Fruit fly (Drosophila melanogaster): ENCODE measurements around the gene RpS9.

Gene RpS9

DNA sequence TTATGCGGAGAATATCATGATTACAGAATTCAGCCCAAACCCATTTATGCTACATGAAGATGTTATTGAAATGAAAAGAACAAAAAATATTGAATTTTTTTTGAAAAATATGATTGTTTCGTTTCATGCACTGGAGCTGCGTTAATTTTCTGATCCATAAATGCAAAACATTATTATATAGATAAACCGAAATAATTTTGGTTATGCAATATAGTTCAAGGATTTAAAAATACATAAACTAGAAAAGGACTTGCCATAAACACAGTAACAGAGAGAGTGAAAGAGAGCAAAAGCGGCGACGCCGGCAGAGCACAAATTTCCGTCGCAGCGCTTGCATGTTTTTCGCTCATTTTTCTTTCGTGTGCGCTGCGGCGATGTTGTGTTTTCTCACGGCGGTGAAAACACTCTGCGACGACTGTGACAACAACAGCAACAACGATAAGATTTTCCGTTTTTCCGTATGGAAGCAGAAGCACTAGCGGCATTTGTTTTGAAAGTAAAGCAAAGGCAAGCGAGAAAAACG lies 49.0 kb downstream of the RpS9 start (continued):
- TF ChIP-seq Sox102F (GFP tag; optimal IDR thresholded peaks at IDR 0.05) (peak; percentile 89), lz (GFP tag; optimal IDR thresholded peaks at IDR 0.05) (peak; percentile 90), CG11902 (GFP tag; optimal IDR thresholded peaks at IDR 0.05) (peak; percentile 59), ss (GFP tag; optimal IDR thresholded peaks at IDR 0.05) (peak; percentile 66 to 84), Gug (GFP tag; IDR thresholded peaks at IDR 0.05) (peak; percentile 87), Hr4 (GFP tag; optimal IDR thresholded peaks at IDR 0.05) (peak; percentile 96), CG7368 (GFP tag; optimal IDR thresholded peaks at IDR 0.05) (peak; percentile 80), spab (GFP tag; optimal IDR thresholded peaks at IDR 0.05) (peak; percentile 85), CG6792 (GFP tag; optimal IDR thresholded peaks at IDR 0.05) (peak; percentile 86), dac (GFP tag; optimal IDR thresholded peaks at IDR 0.05) (peak; percentile 89), CG8632 (GFP tag; optimal IDR thresholded peaks at IDR 0.05) (peak; percentile 83), CG8119 (GFP tag; IDR thresholded peaks at IDR 0.05) (peak; percentile 96), Ets96B (tag; optimal IDR thresholded peaks at IDR 0.05) (peak; percentile 92), OdsH (GFP tag; optimal IDR thresholded peaks at IDR 0.05) (peak; percentile 91), Hr38 (GFP tag; optimal IDR thresholded peaks at IDR 0.05) (no peak), CG6163 (GFP tag; IDR thresholded peaks at IDR 0.05) (peak; percentile 87), Lpt (GFP tag; optimal IDR thresholded peaks at IDR 0.05) (peak; percentile 92), Eip78C (GFP tag) (peak; percentile 99), CG3032 (tag; optimal IDR thresholded peaks at IDR 0.05) (peak; percentile 91), CG6808 (GFP tag; optimal IDR thresholded peaks at IDR 0.05) (peak; percentile 83), net (GFP tag; optimal IDR thresholded peaks at IDR 0.05) (peak; percentile 91), CG31627 (GFP tag; optimal IDR thresholded peaks at IDR 0.05) (peak; percentile 77), topi (GFP tag; optimal IDR thresholded peaks at IDR 0.05) (peak; percentile 89)

DNA sequence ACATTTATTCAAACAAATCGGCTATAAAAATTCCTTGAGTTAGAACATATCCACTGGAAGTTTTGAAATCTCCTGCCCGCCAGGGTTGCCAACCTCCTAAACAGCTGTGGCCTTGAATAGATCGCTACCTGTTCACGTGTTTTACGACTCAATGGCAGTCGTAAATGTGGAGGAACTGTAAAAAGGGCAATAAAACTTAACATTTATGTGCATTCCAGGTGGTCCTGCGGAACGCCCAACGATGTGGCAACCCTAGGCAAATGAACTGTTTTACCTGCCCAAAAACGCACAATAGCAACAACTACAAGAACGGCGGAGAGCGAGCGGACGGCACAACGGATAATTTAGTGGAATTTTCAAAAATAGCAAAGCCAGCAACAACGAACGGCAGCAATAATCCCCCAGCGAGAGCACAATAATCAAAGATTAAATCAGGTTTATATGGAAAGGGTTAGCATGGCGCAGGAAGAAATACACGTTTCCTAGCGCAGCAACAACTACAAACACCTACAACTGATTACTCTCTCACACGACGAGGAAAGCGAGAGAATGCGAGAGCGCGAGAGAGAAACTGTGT lies 49.6 kb downstream of the RpS9 start:
- TF ChIP-seq dsx (GFP tag; optimal IDR thresholded peaks at IDR 0.05; ENCODE audit: poor library complexity, severe bottlenecking) (no peak), Ets96B (tag; optimal IDR thresholded peaks at IDR 0.05) (peak; percentile 27), CG11294 (GFP tag; IDR thresholded peaks at IDR 0.05) (peak; percentile 36; the same call in 1 of the 2 replicates), salr (GFP tag; optimal IDR thresholded peaks at IDR 0.05) (peak in 1 of 2 experiments; percentile 7), Eip93F (GFP tag; optimal IDR thresholded peaks at IDR 0.05) (no peak), Hr4 (GFP tag; optimal IDR thresholded peaks at IDR 0.05) (no peak), CG31627 (GFP tag; optimal IDR thresholded peaks at IDR 0.05) (peak; percentile 7), CG3919 (GFP tag; optimal IDR thresholded peaks at IDR 0.05) (no peak), CG1621 (tag; optimal IDR thresholded peaks at IDR 0.05) (peak; percentile 47), Gug (GFP tag; IDR thresholded peaks at IDR 0.05) (no peak), achi (GFP tag; optimal IDR thresholded peaks at IDR 0.05) (no peak), Blimp-1 (GFP tag; optimal IDR thresholded peaks at IDR 0.05) (no peak), CG6163 (GFP tag; IDR thresholded peaks at IDR 0.05) (peak; percentile 43; the same call in 1 of the 3 replicates), eg (GFP tag; IDR thresholded peaks at IDR 0.05) (peak; percentile 62), CG10669 (GFP tag; optimal IDR thresholded peaks at IDR 0.05) (peak; percentile 23), CG15336 (GFP tag; IDR thresholded peaks at IDR 0.05) (peak; percentile 6; the same call in 1 of the 2 replicates), Sox14 (GFP tag; optimal IDR thresholded peaks at IDR 0.05) (peak; percentile 4), CG8632 (GFP tag; optimal IDR thresholded peaks at IDR 0.05) (no peak), Hr39 (GFP tag; optimal IDR thresholded peaks at IDR 0.05) (peak; percentile 50)

DNA sequence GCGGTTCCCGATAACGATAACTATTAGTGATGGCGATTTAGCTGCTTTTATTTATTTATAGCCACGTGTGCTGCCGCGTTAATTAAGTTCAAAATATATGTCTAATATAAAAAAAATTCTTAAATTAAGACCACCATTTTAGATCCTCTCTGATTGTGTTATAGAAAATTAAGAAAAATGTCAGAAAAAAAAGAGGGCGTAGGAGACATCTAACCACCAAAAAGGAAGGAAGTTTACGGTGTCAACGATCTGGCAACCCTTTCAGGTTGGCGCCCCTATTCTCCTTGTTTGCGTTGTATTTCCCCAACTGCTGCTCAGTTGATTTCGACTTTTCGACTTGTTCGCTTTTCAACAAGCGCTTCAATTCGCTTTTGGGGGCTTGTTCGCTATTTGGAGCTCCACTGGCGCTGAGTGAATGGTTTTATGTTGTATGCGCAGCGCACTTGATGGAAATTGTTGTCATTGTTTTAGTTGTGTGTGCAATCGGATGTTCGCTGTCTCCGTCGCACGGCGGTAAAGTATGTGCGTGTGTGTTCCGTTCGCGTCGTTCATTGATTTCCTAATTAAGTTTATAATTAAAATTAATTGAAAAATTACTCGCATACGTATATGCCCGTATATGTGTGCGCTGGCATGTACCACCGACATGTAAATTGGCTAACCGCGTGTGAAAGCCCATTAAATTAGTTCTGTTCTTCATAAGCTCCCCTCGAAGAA lies 50.4 kb downstream of the RpS9 start, which contains the start of the genes CG3434 and CG44838:
TSS of gene CG3434 (minus strand) at position 25 of the 717 bp plus-strand sequence.
TSS of gene CG44838 (plus strand) at position 276 of the 717 bp plus-strand sequence.
- peak; percentile 81 for TF ChIP-seq Met (GFP tag; optimal IDR thresholded peaks at IDR 0.05)
- peak; percentile 12 for TF ChIP-seq CG16779 (tag; optimal IDR thresholded peaks at IDR 0.05)
- TF ChIP-seq CG8319 (GFP tag; optimal IDR thresholded peaks at IDR 0.05), result peak; percentile 33
- TF ChIP-seq Sox102F (GFP tag; optimal IDR thresholded peaks at IDR 0.05), result peak; percentile 62
- TF ChIP-seq Ets21C (GFP tag; optimal IDR thresholded peaks at IDR 0.05), result peak; percentile 46
- peak; percentile 41 for TF ChIP-seq CG6808 (GFP tag; optimal IDR thresholded peaks at IDR 0.05)
- TF ChIP-seq dsx (GFP tag; optimal IDR thresholded peaks at IDR 0.05; ENCODE audit: poor library complexity, severe bottlenecking), result peak; percentile 47
- TF ChIP-seq Smox (GFP tag; optimal IDR thresholded peaks at IDR 0.05), result peak; percentile 78
- TF ChIP-seq net (GFP tag; optimal IDR thresholded peaks at IDR 0.05), result peak; percentile 68
- peak; percentile 28 for TF ChIP-seq CG10669 (GFP tag; optimal IDR thresholded peaks at IDR 0.05)
- TF ChIP-seq dac (GFP tag; optimal IDR thresholded peaks at IDR 0.05), result peak; percentile 55
- TF ChIP-seq Hr4 (GFP tag; optimal IDR thresholded peaks at IDR 0.05), result peak; percentile 82
- no peak for TF ChIP-seq Blimp-1 (GFP tag; optimal IDR thresholded peaks at IDR 0.05)
- TF ChIP-seq vri (GFP tag; optimal IDR thresholded peaks at IDR 0.05), result peak; percentile 54
- TF ChIP-seq CG11294 (GFP tag; IDR thresholded peaks at IDR 0.05), result peak; percentile 52; the same call in 1 of the 2 replicates
- peak; percentile 65 for TF ChIP-seq Sox15 (GFP tag; optimal IDR thresholded peaks at IDR 0.05)
- TF ChIP-seq cyc (GFP tag; optimal IDR thresholded peaks at IDR 0.05), result peak; percentile 69
- TF ChIP-seq fkh (GFP tag; optimal IDR thresholded peaks at IDR 0.05), result peak; percentile 93
